Fruit fly (Drosophila melanogaster): ENCODE data around the gene Cyp6d5.

Cyp6d5 gene

DNA sequence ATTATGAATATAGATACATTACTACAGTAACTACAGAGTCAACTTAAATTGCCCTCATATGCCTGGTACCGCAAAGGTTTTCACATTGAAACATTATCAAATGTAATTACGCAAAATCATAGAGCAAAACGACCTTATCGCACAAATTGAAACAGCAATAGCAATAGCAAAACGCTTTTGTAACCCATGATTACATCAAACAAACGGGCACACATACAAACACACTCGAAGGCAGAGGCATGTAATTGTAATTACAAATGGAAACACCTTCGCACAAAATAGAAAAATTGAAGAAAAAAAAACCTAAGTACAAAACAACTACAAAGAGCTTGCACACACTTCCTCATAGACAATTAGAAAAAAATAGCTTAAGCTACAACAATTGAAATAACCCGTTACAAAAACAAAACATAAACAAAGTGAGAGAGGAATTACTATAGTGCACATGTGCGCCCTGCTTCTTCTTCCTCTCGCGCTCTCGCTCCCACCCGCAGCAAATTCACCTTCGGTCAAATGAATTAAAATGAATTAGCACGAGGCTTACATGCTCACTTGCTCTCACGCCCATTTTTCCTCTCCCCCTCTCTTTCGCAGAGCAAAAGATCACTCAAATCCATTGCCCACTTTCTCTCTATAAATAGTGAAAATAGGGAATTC, 8.6 kb upstream of the Cyp6d5 start:
- no peak for TF ChIP-seq h (optimal IDR thresholded peaks at IDR 0.05)
- no peak for TF ChIP-seq insv (optimal IDR thresholded peaks at IDR 0.05)
- TF ChIP-seq Myc (optimal IDR thresholded peaks at IDR 0.05), result no peak
- TF ChIP-seq psq (optimal IDR thresholded peaks at IDR 0.05), result no peak
- TF ChIP-seq Sin3A (optimal IDR thresholded peaks at IDR 0.05), result no peak

DNA sequence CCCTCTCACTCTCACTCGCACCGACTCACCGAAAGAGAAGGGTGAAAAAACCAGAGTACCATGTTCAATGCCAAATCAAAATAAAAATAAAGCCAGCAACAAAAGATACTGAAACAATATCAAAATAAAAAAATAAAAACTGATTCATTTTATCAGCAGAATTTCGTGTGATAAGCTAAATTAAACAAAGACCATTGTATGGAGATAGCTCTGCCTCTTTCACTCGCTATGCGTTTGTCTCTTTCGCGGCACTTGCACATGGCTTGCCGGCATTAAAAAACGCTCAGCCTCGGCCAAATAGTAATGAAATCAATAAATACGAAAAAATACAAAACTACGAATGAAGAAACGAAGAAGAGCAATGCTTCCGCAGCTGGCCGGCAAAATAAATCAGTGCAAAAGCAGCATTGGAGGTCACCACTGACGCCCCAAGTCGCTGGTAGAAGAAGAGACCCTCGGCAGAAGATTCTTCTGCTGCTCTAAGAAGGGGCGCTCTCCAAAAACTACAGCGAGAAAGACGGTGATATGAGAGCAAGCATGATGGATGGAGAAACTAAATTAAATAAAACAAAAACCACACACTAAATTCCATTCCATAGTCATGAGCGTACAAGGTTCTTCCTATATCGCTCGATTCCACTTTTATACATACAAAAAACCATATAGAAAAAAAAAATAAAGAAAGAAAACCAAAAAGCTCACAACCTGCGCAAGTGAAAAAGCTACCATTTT, 4.7 kb upstream of the Cyp6d5 start:
- TF ChIP-seq ttk (optimal IDR thresholded peaks at IDR 0.05) (no peak), Myc (optimal IDR thresholded peaks at IDR 0.05) (no peak), h (optimal IDR thresholded peaks at IDR 0.05) (no peak), insv (optimal IDR thresholded peaks at IDR 0.05) (no peak), Sin3A (optimal IDR thresholded peaks at IDR 0.05) (no peak), psq (optimal IDR thresholded peaks at IDR 0.05) (no peak)

DNA sequence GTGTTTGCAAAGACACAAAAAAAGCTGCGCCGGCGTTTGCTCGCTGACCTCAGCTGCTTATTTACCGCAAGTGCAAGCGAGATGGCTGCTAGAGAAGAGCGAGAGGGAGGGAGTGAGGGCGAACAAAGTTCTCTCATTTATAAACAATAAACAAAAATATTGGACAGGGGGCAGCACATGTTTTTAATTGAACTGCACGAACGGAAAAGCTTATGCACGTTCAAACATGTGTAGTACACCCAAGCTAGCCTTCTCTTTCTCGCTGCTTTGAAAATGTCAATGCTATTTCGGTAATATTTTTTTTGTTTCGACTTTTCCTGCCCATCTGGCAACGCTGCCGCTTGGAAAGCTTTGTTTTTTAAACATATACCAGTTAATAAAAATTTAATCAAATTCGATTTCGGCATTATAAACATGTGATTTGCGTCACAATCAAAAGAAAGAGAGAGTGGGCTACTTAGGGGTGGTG, 4.1 kb upstream of the Cyp6d5 start:
- TF ChIP-seq psq (optimal IDR thresholded peaks at IDR 0.05), result no peak
- no peak for TF ChIP-seq h (optimal IDR thresholded peaks at IDR 0.05)
- no peak for TF ChIP-seq insv (optimal IDR thresholded peaks at IDR 0.05)
- no peak for TF ChIP-seq ttk (optimal IDR thresholded peaks at IDR 0.05)
- TF ChIP-seq Sin3A (optimal IDR thresholded peaks at IDR 0.05), result no peak
- TF ChIP-seq Myc (optimal IDR thresholded peaks at IDR 0.05), result no peak

DNA sequence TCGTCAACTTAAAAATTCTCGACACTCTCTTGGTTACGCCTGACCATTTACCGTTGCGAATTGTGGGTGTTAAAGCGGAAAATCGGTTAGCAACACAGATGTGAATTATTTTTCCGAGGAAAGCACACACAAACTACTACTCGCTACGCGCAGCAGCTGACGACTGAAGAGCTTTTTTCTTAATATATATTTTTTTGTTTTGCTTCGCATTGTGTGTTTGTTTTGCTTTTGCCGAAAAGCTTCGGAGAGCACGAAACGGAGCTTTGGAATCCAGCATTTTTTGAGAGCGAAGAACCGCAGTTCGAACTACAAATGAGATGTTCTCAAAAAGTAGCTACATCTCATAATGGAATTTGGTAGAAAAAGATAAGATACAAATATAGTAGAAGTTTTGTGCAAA, 3.2 kb upstream of the Cyp6d5 start:
- no peak for TF ChIP-seq Sin3A (optimal IDR thresholded peaks at IDR 0.05)
- no peak for TF ChIP-seq ttk (optimal IDR thresholded peaks at IDR 0.05)
- TF ChIP-seq insv (optimal IDR thresholded peaks at IDR 0.05), result no peak
- TF ChIP-seq Myc (optimal IDR thresholded peaks at IDR 0.05), result no peak
- TF ChIP-seq h (optimal IDR thresholded peaks at IDR 0.05), result no peak
- no peak for TF ChIP-seq psq (optimal IDR thresholded peaks at IDR 0.05)

DNA sequence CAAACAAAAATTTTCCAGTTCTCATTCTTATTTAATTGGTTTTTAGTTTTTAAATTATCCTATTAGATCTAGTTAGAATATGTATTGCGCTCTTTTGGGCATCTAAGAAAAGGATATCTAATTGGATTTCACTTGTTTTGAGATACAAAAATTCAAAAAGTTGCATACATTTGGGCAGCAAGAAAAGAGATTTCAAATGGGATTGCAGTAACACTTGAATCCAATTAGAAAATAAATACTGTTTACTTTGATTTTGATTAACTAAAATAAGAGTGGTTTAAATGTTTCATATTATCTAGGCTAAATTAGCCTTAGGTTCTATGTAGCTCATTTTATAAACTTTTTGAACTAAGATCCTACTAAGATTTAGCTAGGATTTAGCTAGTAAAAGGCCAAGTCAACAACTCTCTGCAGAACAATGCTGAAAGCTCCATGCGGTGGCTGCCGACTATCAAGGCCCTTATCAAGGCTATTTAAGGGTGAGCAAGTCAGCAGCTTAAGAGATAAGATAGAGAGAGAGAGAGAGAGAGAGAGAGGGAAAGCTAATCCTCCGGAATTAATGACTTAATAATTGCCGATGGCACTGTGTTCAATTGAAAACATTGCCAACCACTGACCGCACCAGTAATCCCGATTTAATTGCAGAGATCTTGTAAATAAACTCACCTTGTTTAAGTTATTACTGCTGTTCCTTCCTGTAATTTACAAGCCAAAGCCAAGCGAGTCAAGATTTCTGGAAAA, 2.6 kb upstream of the Cyp6d5 start:
- TF ChIP-seq h (optimal IDR thresholded peaks at IDR 0.05) (no peak), Myc (optimal IDR thresholded peaks at IDR 0.05) (no peak), psq (optimal IDR thresholded peaks at IDR 0.05) (no peak), ttk (optimal IDR thresholded peaks at IDR 0.05) (no peak), Sin3A (optimal IDR thresholded peaks at IDR 0.05) (no peak), insv (optimal IDR thresholded peaks at IDR 0.05) (no peak)

DNA sequence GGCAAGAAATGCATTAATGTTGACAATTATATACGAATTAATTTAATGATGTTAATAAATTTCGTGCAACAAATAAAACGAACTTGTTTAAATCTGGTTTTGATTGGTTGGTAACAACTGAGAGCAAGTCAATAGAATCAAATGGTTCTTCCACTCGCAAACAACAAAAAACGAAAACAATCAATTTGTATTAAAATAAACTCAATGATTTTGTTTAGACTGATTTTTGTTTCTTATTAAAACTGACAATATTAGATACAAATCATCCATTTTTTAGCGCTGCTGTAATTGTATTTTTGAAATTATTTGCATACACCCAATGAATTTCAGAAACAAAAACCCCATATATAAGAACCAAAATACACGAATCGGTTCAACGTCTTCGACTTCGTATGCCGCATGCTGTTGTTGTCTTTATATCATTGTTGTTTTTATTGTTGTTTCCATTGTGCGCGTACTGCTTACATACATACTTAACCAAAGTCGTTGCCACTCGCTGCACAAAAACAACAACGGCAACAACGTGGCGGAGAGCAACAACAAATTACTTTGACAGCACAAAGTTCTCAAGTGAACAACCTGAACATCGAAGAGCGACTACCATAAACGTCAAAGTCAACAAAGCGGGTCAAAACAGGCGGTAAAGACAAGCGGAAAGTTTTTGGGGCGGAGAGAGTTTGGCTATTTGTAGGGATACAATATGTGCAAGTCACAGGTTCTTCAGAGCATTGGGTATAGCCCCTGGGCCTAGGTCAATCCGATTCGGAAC, 1.9 kb upstream of the Cyp6d5 start:
- TF ChIP-seq ttk (optimal IDR thresholded peaks at IDR 0.05) (no peak), insv (optimal IDR thresholded peaks at IDR 0.05) (no peak), Myc (optimal IDR thresholded peaks at IDR 0.05) (no peak), Sin3A (optimal IDR thresholded peaks at IDR 0.05) (no peak), psq (optimal IDR thresholded peaks at IDR 0.05) (no peak), h (optimal IDR thresholded peaks at IDR 0.05) (no peak)

DNA sequence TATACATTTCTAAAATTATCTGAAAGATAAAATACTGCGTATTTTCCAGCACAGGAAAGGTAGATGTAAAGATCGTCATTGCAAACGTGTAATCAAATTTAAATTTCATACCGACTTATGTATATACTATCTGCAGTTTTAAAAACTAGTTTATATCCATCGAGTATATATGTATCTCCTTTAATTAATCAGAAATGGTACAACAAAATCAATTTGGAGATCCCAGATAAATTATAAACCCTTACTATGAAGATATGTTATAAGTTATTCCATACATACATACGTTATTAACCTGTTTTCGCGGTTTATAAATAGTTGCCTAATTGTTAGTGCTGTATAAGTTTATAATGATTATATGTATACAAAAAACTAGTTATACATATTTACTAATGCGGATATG, 870 bp upstream of the Cyp6d5 start:
- TF ChIP-seq Sin3A (optimal IDR thresholded peaks at IDR 0.05), result no peak
- TF ChIP-seq ttk (optimal IDR thresholded peaks at IDR 0.05), result no peak
- no peak for TF ChIP-seq psq (optimal IDR thresholded peaks at IDR 0.05)
- TF ChIP-seq Myc (optimal IDR thresholded peaks at IDR 0.05), result no peak
- no peak for TF ChIP-seq insv (optimal IDR thresholded peaks at IDR 0.05)
- TF ChIP-seq h (optimal IDR thresholded peaks at IDR 0.05), result no peak

DNA sequence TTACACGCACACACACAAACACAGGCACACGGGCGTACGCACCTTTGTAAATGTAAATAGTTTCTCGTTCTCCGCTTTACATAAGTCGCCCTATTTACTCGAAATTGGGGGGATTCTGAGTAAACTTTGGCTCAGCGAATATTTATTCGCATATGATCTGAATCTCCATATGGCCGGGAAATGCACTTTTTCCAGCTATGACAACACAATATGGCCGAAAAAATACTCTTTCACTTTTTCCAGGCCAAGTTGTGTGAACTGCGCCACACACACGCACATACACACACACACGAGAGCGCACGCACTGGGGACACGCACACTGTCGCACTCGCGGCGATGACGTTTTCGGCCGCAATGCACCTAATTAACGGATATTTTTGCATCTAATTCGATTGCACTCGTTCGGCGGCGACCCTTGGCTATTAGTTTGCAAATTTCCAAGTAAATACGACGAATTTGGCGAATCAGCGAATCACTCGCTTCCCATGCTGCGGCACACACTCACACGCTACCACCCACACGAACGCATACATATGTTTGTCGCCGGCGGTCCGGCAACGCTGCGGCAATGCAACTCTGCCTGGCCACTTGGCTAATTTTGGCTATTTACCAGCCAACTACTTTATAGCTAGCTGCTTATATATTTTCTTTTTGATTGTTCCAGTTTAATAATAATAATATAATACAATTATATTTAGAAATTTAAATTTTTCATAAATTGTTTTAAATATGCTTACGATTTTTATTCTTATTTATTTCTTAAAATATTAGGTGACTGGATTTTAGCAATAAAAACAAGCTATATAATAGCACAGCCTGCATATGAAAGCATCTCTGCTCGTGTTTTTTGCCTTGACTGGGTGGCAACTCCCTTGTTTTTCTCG, 2.7 kb downstream of the Cyp6d5 start, which contains the start of the genes rdx and CG3061:
Gene rdx (minus strand): TSS at position 527 of the 884 bp plus-strand sequence.
Gene CG3061 (plus strand): TSS at position 841 of the 884 bp plus-strand sequence.
- TF ChIP-seq insv (optimal IDR thresholded peaks at IDR 0.05) (no peak), ttk (optimal IDR thresholded peaks at IDR 0.05) (no peak), Myc (optimal IDR thresholded peaks at IDR 0.05) (no peak), h (optimal IDR thresholded peaks at IDR 0.05) (no peak), Sin3A (optimal IDR thresholded peaks at IDR 0.05) (no peak), psq (optimal IDR thresholded peaks at IDR 0.05) (no peak)

DNA sequence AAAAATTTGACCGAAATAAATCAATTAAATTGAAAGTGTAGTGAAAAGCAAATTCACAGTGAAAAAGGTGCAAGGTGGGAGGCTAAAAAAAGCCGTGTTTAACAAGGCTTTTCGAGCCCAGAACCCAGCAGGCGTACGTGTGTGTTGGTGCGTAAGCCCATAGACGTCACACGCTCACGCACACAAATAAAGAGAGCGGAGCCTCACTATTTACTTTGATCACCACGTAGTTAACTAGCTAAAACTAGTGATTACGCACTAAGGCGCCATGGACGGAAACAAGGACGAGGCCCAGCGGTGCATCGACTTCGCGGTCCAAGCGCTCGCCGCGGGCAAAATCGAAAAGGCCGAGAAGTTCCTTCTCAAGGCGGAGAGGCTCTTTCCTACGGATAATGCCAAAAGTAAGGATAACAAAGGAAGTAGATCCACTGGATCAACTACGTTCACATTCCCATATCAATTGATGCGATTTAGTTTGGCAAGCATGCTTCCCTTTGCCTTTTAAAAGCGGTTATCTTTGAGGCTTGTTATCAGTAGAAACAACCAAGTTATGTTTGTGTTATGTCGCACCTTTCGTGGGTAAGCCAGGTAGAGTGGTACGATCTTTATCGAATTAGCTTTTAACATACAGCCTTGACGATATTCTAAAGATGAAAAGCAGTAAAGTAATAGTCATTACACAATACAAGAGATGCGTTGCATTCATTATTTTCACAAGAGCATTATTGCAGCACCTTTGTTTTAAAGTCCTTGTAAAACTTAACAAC, 3.6 kb downstream of the Cyp6d5 start:
- no peak for TF ChIP-seq Sin3A (optimal IDR thresholded peaks at IDR 0.05)
- no peak for TF ChIP-seq h (optimal IDR thresholded peaks at IDR 0.05)
- TF ChIP-seq psq (optimal IDR thresholded peaks at IDR 0.05), result no peak
- no peak for TF ChIP-seq ttk (optimal IDR thresholded peaks at IDR 0.05)
- TF ChIP-seq insv (optimal IDR thresholded peaks at IDR 0.05), result no peak
- no peak for TF ChIP-seq Myc (optimal IDR thresholded peaks at IDR 0.05)

DNA sequence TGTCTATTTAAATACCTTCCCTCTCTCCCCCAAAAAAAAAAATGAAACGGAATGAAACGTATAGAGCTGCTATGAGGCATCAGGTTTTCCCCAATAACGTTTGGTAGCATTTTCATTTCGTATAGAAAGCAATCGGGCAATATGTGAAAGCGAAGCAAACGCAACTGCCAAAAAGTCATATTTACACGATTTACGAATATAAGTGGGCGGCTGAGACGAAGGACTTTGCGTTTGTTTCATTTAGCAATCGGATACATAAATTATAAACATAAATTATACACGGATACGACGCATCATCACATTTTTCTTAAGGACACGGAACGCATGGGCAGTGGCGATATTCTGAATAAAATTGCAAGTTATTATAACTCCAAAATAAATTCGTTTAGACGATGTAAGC, 5.6 kb downstream of the Cyp6d5 start:
- TF ChIP-seq ttk (optimal IDR thresholded peaks at IDR 0.05) (no peak), psq (optimal IDR thresholded peaks at IDR 0.05) (no peak), Myc (optimal IDR thresholded peaks at IDR 0.05) (no peak), insv (optimal IDR thresholded peaks at IDR 0.05) (no peak), Sin3A (optimal IDR thresholded peaks at IDR 0.05) (no peak), h (optimal IDR thresholded peaks at IDR 0.05) (no peak)
